Worm (Caenorhabditis elegans): ENCODE results near the gene spcs-3.

DNA sequence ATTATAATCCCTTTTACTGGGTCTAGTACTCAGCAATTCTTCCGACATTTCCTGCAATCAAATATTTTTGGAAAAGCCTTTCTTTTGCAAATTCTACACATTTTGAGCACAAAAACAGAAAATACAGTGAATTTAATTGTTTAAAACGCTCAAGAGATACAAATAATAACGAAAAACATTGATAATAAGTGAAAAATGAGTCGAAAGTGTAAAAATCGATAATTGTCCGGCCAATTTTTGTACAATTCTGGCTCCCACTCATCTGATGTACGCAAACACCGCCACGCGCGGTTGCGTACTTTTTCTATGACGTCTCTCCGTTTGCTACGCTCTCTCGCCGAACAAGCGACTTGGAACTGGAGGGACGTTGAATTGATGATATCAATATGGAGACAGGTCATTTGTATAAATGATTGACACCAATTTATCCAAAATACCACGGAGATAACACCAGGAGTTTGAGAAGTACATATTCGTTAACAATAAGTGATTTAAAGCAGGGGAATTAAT, 23.9 kb upstream of the spcs-3 start, which contains the start of gene lin-36:
- TF ChIP-seq zag-1 (tag; optimal IDR thresholded peaks at IDR 0.05) (peak; percentile 10), nhr-76 (tag; optimal IDR thresholded peaks at IDR 0.05) (no peak), dpl-1 (GFP tag; optimal IDR thresholded peaks at IDR 0.05) (peak; percentile 78 to 88 (median 88)), skn-1 (tag; optimal IDR thresholded peaks at IDR 0.05) (peak; percentile 82), C04F5.9 (tag; optimal IDR thresholded peaks at IDR 0.05) (peak; percentile 74), lir-3 (tag; optimal IDR thresholded peaks at IDR 0.05; ENCODE audit: poor library complexity) (peak; percentile 69), unc-62 (GFP tag; optimal IDR thresholded peaks at IDR 0.05) (peak; percentile 72), Y116A8C.19 (tag; optimal IDR thresholded peaks at IDR 0.05; ENCODE audit: borderline replicate concordance) (no peak), fkh-10 (GFP tag; optimal IDR thresholded peaks at IDR 0.05) (no peak), sox-4 (tag; optimal IDR thresholded peaks at IDR 0.05) (no peak), snpc-4 (tag; optimal IDR thresholded peaks at IDR 0.05) (peak; percentile 52), lsy-2 (tag; optimal IDR thresholded peaks at IDR 0.05) (peak; percentile 88 to 91), tbx-2 (tag; optimal IDR thresholded peaks at IDR 0.05) (peak; percentile 91), lin-39 (tag; optimal IDR thresholded peaks at IDR 0.05) (peak; percentile 36)
